Worm (Caenorhabditis elegans) whole organism, early embryonic: ENCODE data around the gene Y39B6A.29.

Experiments used
- ama-1 ChIP-seq: fragments of 150-350 bp; optimal IDR thresholded peaks from 2 replicates; lab custom pipeline; 2014
- ceh-36 ChIP-seq: sonication (generic microtip); optimal IDR thresholded peaks from 2 replicates; lab custom pipeline; 2016; ENCODE audit warnings: missing genetic modification characterization, inconsistent platforms, missing compliant biosample characterization
- tbx-37 ChIP-seq: fragments of 200-800 bp; sonication (Bioruptor generic); conservative IDR thresholded peaks from 2 replicates; pipeline ENCODE4 v1.3.6; 2022; ENCODE audit warnings: missing genetic modification reagents, missing genetic modification characterization, missing compliant biosample characterization

DNA sequence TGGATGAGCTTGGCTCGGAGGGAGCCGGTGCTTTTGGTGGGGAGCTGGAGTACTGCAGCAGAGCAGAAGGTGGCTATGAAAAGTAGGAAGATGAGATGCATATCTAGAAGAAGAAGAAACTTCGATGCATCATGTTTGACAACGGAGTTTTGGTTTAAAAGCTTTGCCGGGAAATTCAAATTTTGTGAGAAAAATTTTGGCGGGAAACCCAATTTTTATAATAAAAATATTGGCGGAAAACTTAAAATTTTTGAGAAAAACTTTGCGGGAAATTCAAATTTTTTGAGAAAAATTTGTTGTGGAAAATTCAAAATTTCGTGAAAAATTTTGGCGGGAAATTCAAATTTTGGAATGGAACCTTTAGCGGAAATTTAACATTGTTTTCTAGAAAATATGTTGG, 20.2 kb upstream of the Y39B6A.29 start, which contains the start of gene asp-15:
- TF ChIP-seq ama-1 (no peak), ceh-36 (tag; lab: Kevin White, UChicago) (no peak), tbx-37 (GFP tag; lab: Robert Waterston, UW) (no peak)
